Fruit fly (Drosophila melanogaster) whole organism: Measurements from ENCODE around the gene TkR86C.

Experiments
- CG8478 ChIP-seq: fragments of >200 bp; optimal IDR thresholded peaks from 2 replicates; lab custom pipeline; 2018; ENCODE audit warnings: inconsistent platforms
- pan ChIP-seq: fragments of >200 bp; optimal IDR thresholded peaks from 2 replicates; lab custom pipeline; 2017
- psq ChIP-seq: fragments of >200 bp; optimal IDR thresholded peaks from 2 replicates; lab custom pipeline; 2017
- usp ChIP-seq: fragments of >200 bp; optimal IDR thresholded peaks from 2 replicates; lab custom pipeline; 2017; ENCODE audit warnings: missing biosample characterization, missing genetic modification characterization, mixed read lengths

dm6 chr3R:10726714-10727113, 24.3 kb downstream of the TkR86C start:
- TF ChIP-seq psq (lab: Kevin White, UChicago), result no peak
- no peak for TF ChIP-seq CG8478 (lab: Kevin White, UChicago)
- no peak for TF ChIP-seq pan
- TF ChIP-seq usp, result no peak
